Worm (Caenorhabditis elegans) whole organism, L4 larva: Measurements from ENCODE around the gene Y46H3C.7.

Experiments
- F49E8.2 ChIP-seq: sonication (generic microtip); optimal IDR thresholded peaks from 2 replicates; lab custom pipeline; 2016; ENCODE audit warnings: missing compliant biosample characterization, mild to moderate bottlenecking, missing genetic modification characterization, borderline replicate concordance
- R02D3.7 ChIP-seq: fragments of 150-350 bp; sonication (generic microtip); optimal IDR thresholded peaks from 3 replicates; lab custom pipeline; 2014; ENCODE audit warnings: missing biosample characterization, missing genetic modification characterization
- Y5F2A.4 ChIP-seq: fragments of 200-800 bp; sonication (Bioruptor generic); optimal IDR thresholded peaks from 2 replicates; lab custom pipeline; 2018; ENCODE audit warnings: mild to moderate bottlenecking, missing genetic modification characterization, missing compliant biosample characterization
- attf-4 ChIP-seq: sonication (generic microtip); optimal IDR thresholded peaks from 3 replicates; lab custom pipeline; 2017; ENCODE audit warnings: missing biosample characterization, missing genetic modification characterization
- ceh-62 ChIP-seq: sonication (generic microtip); optimal IDR thresholded peaks from 2 replicates; lab custom pipeline; 2017; ENCODE audit warnings: missing biosample characterization, missing genetic modification characterization
- ces-1 ChIP-seq: fragments of 150-350 bp; sonication (generic microtip); optimal IDR thresholded peaks from 4 replicates; lab custom pipeline; 2014; ENCODE audit warnings: missing biosample characterization, missing genetic modification reagents, missing genetic modification characterization
- daf-12 ChIP-seq: fragments of 150-350 bp; optimal IDR thresholded peaks from 2 replicates; lab custom pipeline; 2014; ENCODE audit warnings: missing biosample characterization, missing genetic modification reagents, missing genetic modification characterization
- dmd-8 ChIP-seq: fragments of 200-800 bp; sonication (Bioruptor generic); IDR thresholded peaks from 2 replicates; pipeline ENCODE4 v1.3.6; 2022; ENCODE audit warnings: missing genetic modification characterization, missing compliant biosample characterization
- dpl-1 ChIP-seq: fragments of 150-350 bp; optimal IDR thresholded peaks from 2 replicates; lab custom pipeline; 2014; ENCODE audit warnings: missing biosample characterization, missing genetic modification reagents, missing genetic modification characterization
- egl-27 ChIP-seq: sonication (generic microtip); optimal IDR thresholded peaks from 3 replicates; lab custom pipeline; 2017; ENCODE audit warnings: missing biosample characterization, missing genetic modification reagents, missing genetic modification characterization
- egl-43 ChIP-seq: fragments of 200-800 bp; sonication (Bioruptor generic); IDR thresholded peaks from 2 replicates; pipeline ENCODE4 v1.3.6; 2022; ENCODE audit warnings: missing genetic modification reagents, missing genetic modification characterization, missing compliant biosample characterization
- hlh-30 ChIP-seq: sonication (generic microtip); optimal IDR thresholded peaks from 2 replicates; lab custom pipeline; 2017; ENCODE audit warnings: antibody characterized with exemption, mild to moderate bottlenecking, missing genetic modification characterization, missing compliant biosample characterization; ENCODE audit not compliant: insufficient read depth
- lin-38 ChIP-seq: fragments of 200-800 bp; sonication (Bioruptor generic); IDR thresholded peaks from 2 replicates; pipeline ENCODE4 v1.3.6; 2022; ENCODE audit warnings: missing genetic modification reagents, missing genetic modification characterization, missing compliant biosample characterization
- lir-3 ChIP-seq: sonication (generic microtip); optimal IDR thresholded peaks from 2 replicates; lab custom pipeline; 2016; ENCODE audit warnings: mild to moderate bottlenecking, missing genetic modification characterization, missing compliant biosample characterization
- madf-9 ChIP-seq: fragments of 200-800 bp; sonication (Bioruptor generic); conservative IDR thresholded peaks from 2 replicates; pipeline ENCODE4 v1.3.6; 2022; ENCODE audit warnings: missing genetic modification reagents, missing genetic modification characterization, missing compliant biosample characterization
- mdl-1 ChIP-seq, 2 experiments: fragments of 150-350 bp in 1 of 2; sonication (generic microtip) in 1 of 2; optimal IDR thresholded peaks; 2 replicates each; lab custom pipeline; 2014 to 2017; ENCODE audit warnings: missing biosample characterization in 2 of 2, missing genetic modification characterization in 2 of 2
- nhr-11 ChIP-seq: fragments of 150-350 bp; optimal IDR thresholded peaks from 2 replicates; lab custom pipeline; 2014; ENCODE audit warnings: missing biosample characterization, missing genetic modification characterization
- nhr-25 ChIP-seq: sonication (generic microtip); optimal IDR thresholded peaks from 2 replicates; lab custom pipeline; 2017; ENCODE audit warnings: missing genetic modification characterization, mild to moderate bottlenecking, missing compliant biosample characterization, antibody characterized with exemption, moderate library complexity, borderline replicate concordance; ENCODE audit not compliant: insufficient read depth
- nhr-28 ChIP-seq: fragments of 150-350 bp; optimal IDR thresholded peaks from 2 replicates; lab custom pipeline; 2014; ENCODE audit warnings: missing biosample characterization, missing genetic modification characterization
- nhr-41 ChIP-seq: fragments of 200-800 bp; sonication (Bioruptor generic); IDR thresholded peaks from 2 replicates; pipeline ENCODE4 v1.3.6; 2022; ENCODE audit warnings: missing genetic modification reagents, missing genetic modification characterization, missing compliant biosample characterization
- pha-4 ChIP-seq, 2 experiments: fragments of 150-350 bp in 1 of 2; fragments of 200-800 bp in 1 of 2; sonication (Bioruptor generic) in 1 of 2; IDR thresholded peaks in 1 of 2; optimal IDR thresholded peaks in 1 of 2; 2 replicates each; pipeline versions ENCODE4 v1.3.6 to Lab custom; 2014 to 2022; ENCODE audit warnings: missing genetic modification characterization in 2 of 2, missing genetic modification reagents in 2 of 2, missing biosample characterization in 1 of 2, missing compliant biosample characterization in 1 of 2
- php-3 ChIP-seq: fragments of 200-800 bp; sonication (Bioruptor generic); IDR thresholded peaks from 2 replicates; pipeline ENCODE4 v1.3.6; 2022; ENCODE audit warnings: missing genetic modification reagents, missing genetic modification characterization, missing compliant biosample characterization
- saeg-2 ChIP-seq: fragments of 200-800 bp; sonication (Bioruptor generic); IDR thresholded peaks from 2 replicates; pipeline ENCODE4 v1.3.6; 2022; ENCODE audit warnings: missing genetic modification reagents, missing genetic modification characterization, missing compliant biosample characterization
- set-16 ChIP-seq: fragments of 200-800 bp; sonication (Bioruptor generic); IDR thresholded peaks from 2 replicates; pipeline ENCODE4 v1.3.6; 2022; ENCODE audit warnings: missing genetic modification reagents, missing genetic modification characterization, missing compliant biosample characterization
- skn-1 ChIP-seq: fragments of 150-350 bp; optimal IDR thresholded peaks from 2 replicates; lab custom pipeline; 2014; ENCODE audit warnings: missing biosample characterization, missing genetic modification characterization
- spr-3 ChIP-seq: fragments of 200-800 bp; sonication (Bioruptor generic); optimal IDR thresholded peaks from 2 replicates; lab custom pipeline; 2018; ENCODE audit warnings: mild to moderate bottlenecking, missing genetic modification characterization, missing compliant biosample characterization
- unc-39 ChIP-seq: sonication (generic microtip); optimal IDR thresholded peaks from 2 replicates; lab custom pipeline; 2017; ENCODE audit warnings: missing biosample characterization, missing genetic modification characterization
- unc-62 ChIP-seq, 3 experiments: fragments of 150-350 bp in 1 of 3; sonication (generic microtip); optimal IDR thresholded peaks in 2 of 3; peaks in 1 of 3; 1 replicate in 1 of 3; 2 replicates in 2 of 3; lab custom pipeline; 2014 to 2017; ENCODE audit warnings: missing biosample characterization in 3 of 3, missing genetic modification characterization in 3 of 3, missing genetic modification reagents in 3 of 3, missing genotype in 1 of 3
- vab-7 ChIP-seq: fragments of 200-800 bp; sonication (Bioruptor generic); IDR thresholded peaks from 2 replicates; pipeline ENCODE4 v1.3.6; 2022; ENCODE audit warnings: missing genetic modification reagents, missing genetic modification characterization, missing compliant biosample characterization
- zfp-3 ChIP-seq: fragments of 200-800 bp; sonication (Bioruptor generic); conservative IDR thresholded peaks from 2 replicates; pipeline ENCODE4 v1.3.6; 2022; ENCODE audit warnings: missing genetic modification reagents, missing genetic modification characterization, missing compliant biosample characterization
- zip-11 ChIP-seq: fragments of 200-800 bp; sonication (Bioruptor generic); IDR thresholded peaks from 2 replicates; pipeline ENCODE4 v1.3.6; 2022; ENCODE audit warnings: missing genetic modification characterization, missing compliant biosample characterization
- zip-2 ChIP-seq: fragments of 150-350 bp; optimal IDR thresholded peaks from 2 replicates; lab custom pipeline; 2014; ENCODE audit warnings: missing biosample characterization, missing genetic modification characterization

Gene Y46H3C.7

ce11 chrV:1743205-1743870 is 49.5 kb upstream of the Y46H3C.7 start, which contains the start of gene nhr-256 (continued):
- TF ChIP-seq zip-11 (GFP tag; lab: Robert Waterston, UW): no peak
- TF ChIP-seq attf-4 (tag; lab: Kevin White, UChicago): no peak
- TF ChIP-seq unc-39 (tag; lab: Kevin White, UChicago): no peak
- peak; percentile 61; the same call in 1 of the 2 replicates for TF ChIP-seq pha-4 (GFP tag; IDR thresholded peaks at IDR 0.05; lab: Robert Waterston, UW)
- peak; percentile 78 for TF ChIP-seq pha-4 (tag; optimal IDR thresholded peaks at IDR 0.05; lab: Kevin White, UChicago)
- 0 out of 2 replicates have a peak, but pooled peaks have one; percentile 47 for TF ChIP-seq nhr-41 (GFP tag; lab: Robert Waterston, UW)
- TF ChIP-seq skn-1: no peak

ce11 chrV:1741074-1741473 is 47.3 kb upstream of the Y46H3C.7 start, which contains the start of gene srab-25:
Gene srab-25 (minus strand): TSS chrV:1741174.
- no peak for TF ChIP-seq Y5F2A.4
- no peak for TF ChIP-seq dmd-8 (GFP tag; lab: Robert Waterston, UW)
- no peak for TF ChIP-seq spr-3 (GFP tag; lab: Kevin White, UChicago)
- no peak for TF ChIP-seq vab-7
- no peak for TF ChIP-seq lir-3 (tag; lab: Kevin White, UChicago)
- TF ChIP-seq ceh-62: no peak
- no peak for TF ChIP-seq egl-27
- TF ChIP-seq set-16: no peak
- TF ChIP-seq mdl-1 (tag; optimal IDR thresholded peaks at IDR 0.05; lab: Kevin White, UChicago): no peak

ce11 chrV:1734569-1734968 is 40.7 kb upstream of the Y46H3C.7 start, which contains the start of gene str-160:
Gene str-160 (plus strand): TSS chrV:1734869.
- TF ChIP-seq zfp-3 (no peak), nhr-11 (no peak), daf-12 (tag; lab: Kevin White, UChicago) (no peak), madf-9 (GFP tag; lab: Robert Waterston, UW) (no peak), php-3 (GFP tag; lab: Robert Waterston, UW) (no peak), saeg-2 (no peak), nhr-25 (tag; lab: Kevin White, UChicago) (no peak), F49E8.2 (tag; lab: Kevin White, UChicago) (no peak), egl-43 (no peak), lir-3 (tag; lab: Kevin White, UChicago) (no peak)

ce11 chrV:1731918-1732317 is 38.1 kb upstream of the Y46H3C.7 start, which contains the start of gene gst-21:
Gene gst-21 (minus strand): TSS chrV:1732018.
- TF ChIP-seq nhr-28 (peak; percentile 65), unc-62 (GFP tag; optimal IDR thresholded peaks at IDR 0.05 in 1 of 2; lab: Kevin White, UChicago) (peak in 1 of 2 experiments; percentile 15), unc-62 (tag; optimal IDR thresholded peaks at IDR 0.05; lab: Kevin White, UChicago) (no peak), dpl-1 (no peak)

ce11 chrV:1725353-1725752 is 31.5 kb upstream of the Y46H3C.7 start, which contains the start of gene sri-27:
Gene sri-27 (plus strand): TSS chrV:1725653.
- TF ChIP-seq ces-1 (GFP tag; lab: Kevin White, UChicago) (no peak), lin-38 (GFP tag; lab: Robert Waterston, UW) (no peak), zip-2 (tag; lab: Kevin White, UChicago) (no peak), hlh-30 (tag; lab: Kevin White, UChicago) (no peak), R02D3.7 (tag; lab: Kevin White, UChicago) (no peak), nhr-28 (no peak)
